Worm (Caenorhabditis elegans) whole organism, mixed stage, embryonic: ENCODE data around the gene Y44A6D.6.

Experiments
- blmp-1 ChIP-seq: fragments of 150-350 bp; optimal IDR thresholded peaks from 2 replicates; lab custom pipeline; 2014; ENCODE audit warnings: missing biosample characterization, missing genetic modification characterization
- ceh-83 ChIP-seq: fragments of 200-800 bp; sonication (Bioruptor generic); optimal IDR thresholded peaks from 2 replicates; lab custom pipeline; 2018; ENCODE audit warnings: mild to moderate bottlenecking, missing genetic modification characterization, missing compliant biosample characterization
- ces-1 ChIP-seq: fragments of 150-350 bp; optimal IDR thresholded peaks from 2 replicates; lab custom pipeline; 2014; ENCODE audit warnings: missing biosample characterization, missing genetic modification reagents, missing genetic modification characterization
- elt-1 ChIP-seq: sonication (generic microtip); optimal IDR thresholded peaks from 2 replicates; lab custom pipeline; 2017; ENCODE audit warnings: missing genetic modification characterization, mild to moderate bottlenecking, missing compliant biosample characterization, antibody characterized with exemption, moderate library complexity, borderline replicate concordance; ENCODE audit not compliant: insufficient read depth
- flh-1 ChIP-seq: fragments of 200-800 bp; sonication (Bioruptor generic); optimal IDR thresholded peaks from 2 replicates; lab custom pipeline; 2018; ENCODE audit warnings: mild to moderate bottlenecking, missing genetic modification characterization, moderate library complexity, missing compliant biosample characterization
- hlh-1 ChIP-seq: fragments of 150-350 bp; optimal IDR thresholded peaks from 2 replicates; lab custom pipeline; 2014; ENCODE audit warnings: missing biosample characterization, missing genetic modification reagents, missing genetic modification characterization
- lin-13 ChIP-seq: fragments of 150-350 bp; optimal IDR thresholded peaks from 2 replicates; lab custom pipeline; 2014; ENCODE audit warnings: missing biosample characterization, missing genetic modification characterization
- nhr-237 ChIP-seq: fragments of 150-350 bp; optimal IDR thresholded peaks from 2 replicates; lab custom pipeline; 2014; ENCODE audit warnings: missing biosample characterization, missing genetic modification characterization
- pha-4 ChIP-seq: fragments of 150-350 bp; optimal IDR thresholded peaks from 2 replicates; lab custom pipeline; 2018; ENCODE audit warnings: missing biosample characterization, missing genetic modification reagents, missing genetic modification characterization
- snpc-4 ChIP-seq: fragments of 150-350 bp; optimal IDR thresholded peaks from 2 replicates; lab custom pipeline; 2014; ENCODE audit warnings: missing biosample characterization, missing genetic modification characterization
- sptf-1 ChIP-seq: sonication (generic microtip); optimal IDR thresholded peaks from 2 replicates; lab custom pipeline; 2017; ENCODE audit warnings: mild to moderate bottlenecking, missing genetic modification characterization, moderate library complexity, missing compliant biosample characterization
- unc-62 ChIP-seq: fragments of 150-350 bp; optimal IDR thresholded peaks from 2 replicates; lab custom pipeline; 2014; ENCODE audit warnings: missing biosample characterization, missing genetic modification reagents, missing genetic modification characterization
- ztf-11 ChIP-seq: fragments of 150-350 bp; optimal IDR thresholded peaks from 2 replicates; lab custom pipeline; 2014; ENCODE audit warnings: missing biosample characterization, missing genetic modification characterization

- TF ChIP-seq snpc-4 (tag; lab: Kevin White, UChicago) (no peak), ceh-83 (GFP tag; lab: Kevin White, UChicago) (no peak), pha-4 (no peak), ztf-11 (no peak), hlh-1 (tag; lab: Kevin White, UChicago) (no peak), elt-1 (tag; lab: Kevin White, UChicago) (no peak), blmp-1 (tag; lab: Kevin White, UChicago) (no peak), flh-1 (GFP tag; lab: Kevin White, UChicago) (no peak), nhr-237 (tag; lab: Kevin White, UChicago) (no peak), lin-13 (tag; lab: Kevin White, UChicago) (no peak), ces-1 (GFP tag; lab: Kevin White, UChicago) (no peak), unc-62 (GFP tag; lab: Kevin White, UChicago) (no peak), sptf-1 (tag; lab: Kevin White, UChicago) (no peak)
These were observed 16.5 kb upstream of the Y44A6D.6 start for ce11 chrV:20790616-20791015.
